Worm (Caenorhabditis elegans) whole organism, midembryonic: ENCODE data around the gene cest-2.2.

ENCODE experiments used
- T22C8.4 ChIP-seq: fragments of 200-800 bp; sonication (Bioruptor generic); IDR thresholded peaks from 2 replicates; pipeline ENCODE4 v1.3.6; 2022; ENCODE audit warnings: missing genetic modification characterization, missing compliant biosample characterization
- cog-1 ChIP-seq: sonication (generic microtip); optimal IDR thresholded peaks from 2 replicates; lab custom pipeline; 2016; ENCODE audit warnings: missing genetic modification characterization, missing compliant biosample characterization
- flt-1 ChIP-seq: fragments of 200-800 bp; sonication (Bioruptor generic); IDR thresholded peaks from 2 replicates; pipeline ENCODE4 v1.3.6; 2022; ENCODE audit warnings: missing genetic modification characterization, missing compliant biosample characterization
- klf-2 ChIP-seq: fragments of 200-800 bp; sonication (Bioruptor generic); conservative IDR thresholded peaks from 2 replicates; pipeline ENCODE4 v1.3.6; 2022; ENCODE audit warnings: missing genetic modification reagents, missing genetic modification characterization, missing compliant biosample characterization
- med-1 ChIP-seq: sonication (generic microtip); optimal IDR thresholded peaks from 2 replicates; lab custom pipeline; 2017; ENCODE audit warnings: missing genetic modification characterization, mild to moderate bottlenecking, missing compliant biosample characterization, antibody characterized with exemption, missing genetic modification reagents; ENCODE audit not compliant: insufficient read depth
- ref-1 ChIP-seq: fragments of 200-800 bp; sonication (Bioruptor generic); conservative IDR thresholded peaks from 2 replicates; pipeline ENCODE4 v1.3.6; 2022; ENCODE audit warnings: missing genetic modification reagents, missing genetic modification characterization, missing compliant biosample characterization
- tab-1 ChIP-seq: fragments of 200-800 bp; sonication (Bioruptor generic); IDR thresholded peaks from 2 replicates; pipeline ENCODE4 v1.3.6; 2022; ENCODE audit warnings: missing genetic modification characterization, missing compliant biosample characterization
- ztf-23 ChIP-seq: fragments of 200-800 bp; sonication (Bioruptor generic); IDR thresholded peaks from 2 replicates; pipeline ENCODE4 v1.3.6; 2022; ENCODE audit warnings: missing genetic modification reagents, missing genetic modification characterization, missing compliant biosample characterization
- ztf-29 ChIP-seq: fragments of 200-800 bp; sonication (Bioruptor generic); IDR thresholded peaks from 2 replicates; pipeline ENCODE4 v1.3.6; 2022; ENCODE audit warnings: missing genetic modification reagents, missing genetic modification characterization, missing compliant biosample characterization

DNA sequence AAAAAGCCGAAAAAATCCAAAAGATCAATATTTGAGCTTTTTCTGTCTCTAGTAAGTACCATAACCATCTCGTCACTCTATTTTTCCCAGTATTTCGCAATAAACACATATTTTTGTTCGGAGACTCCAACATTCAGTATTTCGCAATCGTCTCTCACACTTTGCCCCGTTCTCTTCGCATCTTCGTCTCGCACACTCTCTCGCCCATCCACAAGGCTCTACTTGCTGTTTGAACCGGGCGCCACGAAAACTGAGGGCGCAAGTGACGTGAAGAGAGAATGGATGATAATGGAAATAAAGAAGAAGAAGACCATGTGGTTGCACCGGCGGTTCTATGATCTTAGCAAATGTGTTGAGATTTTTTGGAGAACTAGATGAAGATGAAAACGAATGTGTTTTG lies 24.9 kb upstream of the cest-2.2 start:
- TF ChIP-seq ztf-23 (GFP tag; lab: Robert Waterston, UW): no peak
- no peak for TF ChIP-seq klf-2 (GFP tag; lab: Robert Waterston, UW)
- no peak for TF ChIP-seq cog-1 (tag; lab: Kevin White, UChicago)
- no peak for TF ChIP-seq flt-1
- no peak for TF ChIP-seq ztf-29 (GFP tag; lab: Robert Waterston, UW)
- TF ChIP-seq T22C8.4 (GFP tag; lab: Robert Waterston, UW): no peak
- TF ChIP-seq tab-1 (GFP tag; lab: Robert Waterston, UW): no peak
- TF ChIP-seq med-1 (GFP tag; lab: Kevin White, UChicago): no peak
- no peak for TF ChIP-seq ref-1 (GFP tag; lab: Robert Waterston, UW)
